In genomic region chr2L:20917235-20918055, dm6 we compare ENCODE assay signal across 1 fruit fly cellular context.
TF ChIP-seq lines count a peak whose summit lies in the region.

No protein-coding gene starts in this region.

TF ChIP-seq in whole organism, embryonic, 481 proteins besides CTCF, POLR2A, EP300 and RAD21 (continued from another document):
- TF ChIP-seq MTF-1 (GFP tag; optimal IDR thresholded peaks at IDR 0.05; lab: Kevin White, UChicago; ENCODE audit: borderline replicate concordance) (peak; percentile 83), sd (tag; optimal IDR thresholded peaks at IDR 0.05; lab: Kevin White, UChicago) (peak; percentile 31), CG17568 (GFP tag; optimal IDR thresholded peaks at IDR 0.05; lab: Kevin White, UChicago) (peak; percentile 43), Scr (GFP tag; IDR thresholded peaks at IDR 0.05; lab: Robert Waterston, UW; ENCODE audit: partially characterized antibody) (no peak), E2f2 (GFP tag; IDR thresholded peaks at IDR 0.05; lab: Robert Waterston, UW) (peak; percentile 7; the same call in 1 of the 2 replicates), CG12219 (GFP tag; optimal IDR thresholded peaks at IDR 0.05; lab: Kevin White, UChicago) (no peak), unc-4 (GFP tag; IDR thresholded peaks at IDR 0.05; lab: Robert Waterston, UW; ENCODE audit: partially characterized antibody) (no peak), hth (optimal IDR thresholded peaks at IDR 0.05; lab: Kevin White, UChicago) (no peak), CG12236 (GFP tag; optimal IDR thresholded peaks at IDR 0.05; lab: Kevin White, UChicago) (peak; percentile 12), scrt (GFP tag; optimal IDR thresholded peaks at IDR 0.05; lab: Kevin White, UChicago) (peak; percentile 90), grn (GFP tag; optimal IDR thresholded peaks at IDR 0.05; lab: Kevin White, UChicago) (no peak), CG2120 (GFP tag; optimal IDR thresholded peaks at IDR 0.05; lab: Kevin White, UChicago) (peak; percentile 39), CG10267 (tag; optimal IDR thresholded peaks at IDR 0.05; lab: Kevin White, UChicago) (peak; percentile 85), CG10565 (GFP tag; optimal IDR thresholded peaks at IDR 0.05; lab: Kevin White, UChicago) (no peak), trh (GFP tag; optimal IDR thresholded peaks at IDR 0.05; lab: Kevin White, UChicago) (no peak), sim (GFP tag; IDR thresholded peaks at IDR 0.05; lab: Robert Waterston, UW) (0 out of 2 replicates have a peak, but pooled peaks have one; percentile 46), NfI (GFP tag; optimal IDR thresholded peaks at IDR 0.05; lab: Kevin White, UChicago) (peak; percentile 58), lbe (GFP tag; optimal IDR thresholded peaks at IDR 0.05; lab: Kevin White, UChicago) (no peak), CG7372 (GFP tag; IDR thresholded peaks at IDR 0.05; lab: Robert Waterston, UW) (peak; percentile 87), pita (GFP tag; optimal IDR thresholded peaks at IDR 0.05; lab: Kevin White, UChicago) (no peak), Med (GFP tag; lab: Kevin White, UChicago) (no peak), gem (tag; optimal IDR thresholded peaks at IDR 0.05; lab: Kevin White, UChicago) (peak; percentile 90), CG1647 (GFP tag; optimal IDR thresholded peaks at IDR 0.05; lab: Kevin White, UChicago) (no peak), CG1832 (GFP tag; optimal IDR thresholded peaks at IDR 0.05; lab: Kevin White, UChicago) (no peak), Fer1 (GFP tag; optimal IDR thresholded peaks at IDR 0.05; lab: Kevin White, UChicago) (peak; percentile 96), CG15601 (tag; optimal IDR thresholded peaks at IDR 0.05; lab: Kevin White, UChicago) (peak; percentile 60), tap (tag; optimal IDR thresholded peaks at IDR 0.05; lab: Kevin White, UChicago) (peak; percentile 90), slou (GFP tag; optimal IDR thresholded peaks at IDR 0.05; lab: Kevin White, UChicago) (peak; percentile 5), rib (GFP tag; IDR thresholded peaks at IDR 0.05; lab: Robert Waterston, UW) (no peak), ttk (GFP tag; IDR thresholded peaks at IDR 0.05; lab: Robert Waterston, UW) (peak; percentile 6; the same call in 1 of the 2 replicates), Hr51 (GFP tag; optimal IDR thresholded peaks at IDR 0.05; lab: Kevin White, UChicago) (peak in 1 of 2 experiments; percentile 86), az2 (GFP tag; optimal IDR thresholded peaks at IDR 0.05; lab: Kevin White, UChicago) (peak; percentile 61), Dad (GFP tag; optimal IDR thresholded peaks at IDR 0.05; lab: Kevin White, UChicago) (no peak), CG11723 (GFP tag; optimal IDR thresholded peaks at IDR 0.05; lab: Kevin White, UChicago) (peak; percentile 17), Deaf1 (tag; optimal IDR thresholded peaks at IDR 0.05; lab: Kevin White, UChicago) (peak; percentile 84), CG5245 (GFP tag; optimal IDR thresholded peaks at IDR 0.05; lab: Kevin White, UChicago) (no peak), tx (GFP tag; optimal IDR thresholded peaks at IDR 0.05; lab: Kevin White, UChicago) (no peak), CG4820 (GFP tag; optimal IDR thresholded peaks at IDR 0.05; lab: Kevin White, UChicago) (peak; percentile 15), dati (GFP tag; IDR thresholded peaks at IDR 0.05; lab: Robert Waterston, UW) (peak; percentile 76; the same call in 1 of the 2 replicates), Dref (GFP tag; IDR thresholded peaks at IDR 0.05; lab: Robert Waterston, UW) (no peak), en (GFP tag; optimal IDR thresholded peaks at IDR 0.05; lab: Kevin White, UChicago) (no peak), knrl (GFP tag; IDR thresholded peaks at IDR 0.05; lab: Robert Waterston, UW; ENCODE audit: partially characterized antibody) (no peak), seq (GFP tag; IDR thresholded peaks at IDR 0.05; lab: Robert Waterston, UW) (no peak), wdn (GFP tag; IDR thresholded peaks at IDR 0.05; lab: Robert Waterston, UW) (no peak), Oaz (GFP tag; IDR thresholded peaks at IDR 0.05; lab: Robert Waterston, UW) (peak; percentile 21; the same call in 1 of the 2 replicates), BEAF-32 (GFP tag; optimal IDR thresholded peaks at IDR 0.05; lab: Kevin White, UChicago) (no peak), odd (GFP tag; optimal IDR thresholded peaks at IDR 0.05; lab: Kevin White, UChicago) (peak; percentile 58), CG4854 (GFP tag; optimal IDR thresholded peaks at IDR 0.05; lab: Kevin White, UChicago) (no peak), CG6791 (GFP tag; IDR thresholded peaks at IDR 0.05; lab: Robert Waterston, UW; ENCODE audit: partially characterized antibody) (no peak), CG15011 (GFP tag; optimal IDR thresholded peaks at IDR 0.05; lab: Kevin White, UChicago) (peak; percentile 94), crol (GFP tag; IDR thresholded peaks at IDR 0.05; lab: Robert Waterston, UW) (no peak), CG3726 (GFP tag; IDR thresholded peaks at IDR 0.05; lab: Robert Waterston, UW) (peak; percentile 36; the same call in 1 of the 3 replicates), Dip2 (GFP tag; IDR thresholded peaks at IDR 0.05; lab: Robert Waterston, UW) (0 out of 2 replicates have a peak, but pooled peaks have one; percentile 30), CG10431 (GFP tag; optimal IDR thresholded peaks at IDR 0.05; lab: Kevin White, UChicago) (peak; percentile 18), org-1 (GFP tag; optimal IDR thresholded peaks at IDR 0.05; lab: Kevin White, UChicago) (peak; percentile 61), CG5180 (GFP tag; optimal IDR thresholded peaks at IDR 0.05; lab: Kevin White, UChicago) (peak; percentile 98), CrebB (tag; optimal IDR thresholded peaks at IDR 0.05; lab: Kevin White, UChicago) (no peak), tin (GFP tag; optimal IDR thresholded peaks at IDR 0.05; lab: Kevin White, UChicago) (peak; percentile 58), CG11456 (GFP tag; IDR thresholded peaks at IDR 0.05; lab: Robert Waterston, UW) (peak; percentile 68; the same call in 2 of the 3 replicates), bigmax (GFP tag; optimal IDR thresholded peaks at IDR 0.05; lab: Kevin White, UChicago) (no peak), CG9215 (GFP tag; IDR thresholded peaks at IDR 0.05; lab: Robert Waterston, UW) (peak; percentile 89), CG34224 (GFP tag; IDR thresholded peaks at IDR 0.05; lab: Robert Waterston, UW; ENCODE audit: partially characterized antibody) (peak; percentile 16; the same call in 1 of the 3 replicates), lov (optimal IDR thresholded peaks at IDR 0.05; lab: Kevin White, UChicago) (no peak), lov (GFP tag; IDR thresholded peaks at IDR 0.05; lab: Robert Waterston, UW) (0 out of 3 replicates have a peak, but pooled peaks have one; percentile 68), tup (GFP tag; optimal IDR thresholded peaks at IDR 0.05; lab: Kevin White, UChicago) (peak; percentile 11), kay (GFP tag; optimal IDR thresholded peaks at IDR 0.05; lab: Kevin White, UChicago) (peak; percentile 82), CG4730 (GFP tag; IDR thresholded peaks at IDR 0.05; lab: Robert Waterston, UW) (peak; percentile 87), CG7839 (tag; optimal IDR thresholded peaks at IDR 0.05; lab: Kevin White, UChicago) (peak; percentile 86), CG18262 (tag; optimal IDR thresholded peaks at IDR 0.05; lab: Kevin White, UChicago) (peak; percentile 97), CG9797 (GFP tag; optimal IDR thresholded peaks at IDR 0.05; lab: Kevin White, UChicago) (peak; percentile 35), CG18011 (GFP tag; optimal IDR thresholded peaks at IDR 0.05; lab: Kevin White, UChicago) (peak; percentile 35), so (GFP tag; IDR thresholded peaks at IDR 0.05; lab: Robert Waterston, UW) (peak; percentile 54; the same call in 2 of the 3 replicates), slbo (GFP tag; IDR thresholded peaks at IDR 0.05; lab: Robert Waterston, UW) (peak; percentile 51), ssp (GFP tag; IDR thresholded peaks at IDR 0.05; lab: Robert Waterston, UW) (0 out of 2 replicates have a peak, but pooled peaks have one; percentile 23), jigr1 (GFP tag; IDR thresholded peaks at IDR 0.05; lab: Robert Waterston, UW) (peak; percentile 66; the same call in 2 of the 3 replicates), sqz (GFP tag; optimal IDR thresholded peaks at IDR 0.05; lab: Kevin White, UChicago) (peak; percentile 91), CG10147 (GFP tag; optimal IDR thresholded peaks at IDR 0.05; lab: Kevin White, UChicago) (peak; percentile 66), al (GFP tag; IDR thresholded peaks at IDR 0.05; lab: Robert Waterston, UW) (peak; percentile 69), dpn (GFP tag; optimal IDR thresholded peaks at IDR 0.05; lab: Kevin White, UChicago) (peak in 1 of 2 experiments; percentile 57), eve (GFP tag; optimal IDR thresholded peaks at IDR 0.05; lab: Kevin White, UChicago) (peak in 1 of 2 experiments; percentile 88), Xrp1 (GFP tag; IDR thresholded peaks at IDR 0.05; lab: Robert Waterston, UW) (peak; percentile 92), CG6683 (GFP tag; optimal IDR thresholded peaks at IDR 0.05; lab: Kevin White, UChicago) (peak; percentile 92), CG17359 (tag; optimal IDR thresholded peaks at IDR 0.05; lab: Kevin White, UChicago) (peak; percentile 94), CG1529 (GFP tag; optimal IDR thresholded peaks at IDR 0.05; lab: Kevin White, UChicago) (peak; percentile 3), CG7987 (GFP tag; optimal IDR thresholded peaks at IDR 0.05; lab: Kevin White, UChicago) (peak; percentile 83), schlank (tag; optimal IDR thresholded peaks at IDR 0.05; lab: Kevin White, UChicago) (no peak), CG14014 (GFP tag; IDR thresholded peaks at IDR 0.05; lab: Robert Waterston, UW) (no peak), CG7556 (GFP tag; optimal IDR thresholded peaks at IDR 0.05; lab: Kevin White, UChicago) (peak; percentile 91), trem (tag; optimal IDR thresholded peaks at IDR 0.05; lab: Kevin White, UChicago) (peak; percentile 86), pros (GFP tag; optimal IDR thresholded peaks at IDR 0.05; lab: Kevin White, UChicago) (no peak), Camta (GFP tag; optimal IDR thresholded peaks at IDR 0.05; lab: Kevin White, UChicago) (no peak), CG8359 (GFP tag; optimal IDR thresholded peaks at IDR 0.05; lab: Kevin White, UChicago; ENCODE audit: borderline replicate concordance) (peak; percentile 73), p53 (GFP tag; optimal IDR thresholded peaks at IDR 0.05; lab: Kevin White, UChicago) (no peak), Taf1 (GFP tag; IDR thresholded peaks at IDR 0.05; lab: Robert Waterston, UW) (peak; percentile 50; the same call in 1 of the 2 replicates), Vsx1 (GFP tag; optimal IDR thresholded peaks at IDR 0.05; lab: Kevin White, UChicago) (peak; percentile 54), Hey (tag; optimal IDR thresholded peaks at IDR 0.05; lab: Kevin White, UChicago) (no peak), CG11093 (GFP tag; IDR thresholded peaks at IDR 0.05; lab: Robert Waterston, UW) (peak; percentile 81), CG11504 (tag; optimal IDR thresholded peaks at IDR 0.05; lab: Kevin White, UChicago) (peak; percentile 97), NC2β (GFP tag; optimal IDR thresholded peaks at IDR 0.05; lab: Kevin White, UChicago) (no peak), sens (GFP tag; lab: Kevin White, UChicago) (peak; percentile 95), CG12071 (GFP tag; optimal IDR thresholded peaks at IDR 0.05; lab: Kevin White, UChicago) (peak; percentile 82), zfh1 (GFP tag; IDR thresholded peaks at IDR 0.05; lab: Robert Waterston, UW) (peak; percentile 55; the same call in 2 of the 3 replicates), CG32772 (GFP tag; IDR thresholded peaks at IDR 0.05; lab: Robert Waterston, UW) (peak; percentile 38), CG3847 (GFP tag; IDR thresholded peaks at IDR 0.05; lab: Robert Waterston, UW) (peak; percentile 37; the same call in 1 of the 2 replicates), Nf-YB (GFP tag; optimal IDR thresholded peaks at IDR 0.05; lab: Kevin White, UChicago) (peak; percentile 64), D19A (tag; optimal IDR thresholded peaks at IDR 0.05; lab: Kevin White, UChicago) (peak; percentile 75), CHES-1-like (GFP tag; optimal IDR thresholded peaks at IDR 0.05; lab: Kevin White, UChicago) (no peak), CG1024 (GFP tag; IDR thresholded peaks at IDR 0.05; lab: Robert Waterston, UW) (no peak; the same call in 1 of the 2 replicates), Trl (optimal IDR thresholded peaks at IDR 0.05; lab: Kevin White, UChicago) (peak; percentile 33 to 41), Trl (GFP tag; optimal IDR thresholded peaks at IDR 0.05; lab: Kevin White, UChicago) (no peak)
